Fruit fly (Drosophila melanogaster) whole organism, embryonic: ENCODE data around the gene Naxd.

Experiments
- Adf1 ChIP-seq: fragments of 200-800 bp; sonication (Bioruptor generic); IDR thresholded peaks from 2 replicates; pipeline ENCODE4 v1.3.6; 2022; ENCODE audit warnings: missing biosample characterization, missing genetic modification characterization
- Awh ChIP-seq: fragments of 200-800 bp; sonication (Bioruptor generic); IDR thresholded peaks from 2 replicates; pipeline ENCODE4, ENCODE4 v1.3.6; 2022; ENCODE audit warnings: missing biosample characterization, missing genetic modification characterization
- Bteb2 ChIP-seq: fragments of 200-800 bp; sonication (Bioruptor generic); optimal IDR thresholded peaks from 2 replicates; lab custom pipeline; 2016; ENCODE audit warnings: missing biosample characterization, missing genetic modification characterization
- CG11504 ChIP-seq: fragments of 200-800 bp; sonication (Bioruptor generic); optimal IDR thresholded peaks from 3 replicates; lab custom pipeline; 2019; ENCODE audit warnings: missing biosample characterization, mild to moderate bottlenecking, missing genetic modification characterization, moderate library complexity
- CG11696 ChIP-seq: fragments of 200-800 bp; sonication (Bioruptor generic); IDR thresholded peaks from 2 replicates; pipeline ENCODE4 v1.3.6; 2022; ENCODE audit warnings: missing biosample characterization, missing genetic modification characterization
- CG12236 ChIP-seq: fragments of 200-800 bp; sonication (Bioruptor generic); optimal IDR thresholded peaks from 2 replicates; lab custom pipeline; 2016; ENCODE audit warnings: missing biosample characterization, missing genetic modification characterization
- CG13123 ChIP-seq: fragments of 200-800 bp; sonication (Bioruptor generic); optimal IDR thresholded peaks from 2 replicates; lab custom pipeline; 2016; ENCODE audit warnings: missing biosample characterization, missing genetic modification characterization
- CG13424 ChIP-seq: fragments of 200-800 bp; sonication (Bioruptor generic); optimal IDR thresholded peaks from 2 replicates; lab custom pipeline; 2019; ENCODE audit warnings: missing biosample characterization, mild to moderate bottlenecking, missing genetic modification characterization, moderate library complexity
- CG14050 ChIP-seq: fragments of 200-800 bp; sonication (Bioruptor generic); IDR thresholded peaks from 3 replicates; pipeline ENCODE4 v1.3.6; 2022; ENCODE audit warnings: missing biosample characterization, missing genetic modification characterization
- CG14667 ChIP-seq: fragments of 200-800 bp; sonication (Bioruptor generic); IDR thresholded peaks from 2 replicates; pipeline ENCODE4 v1.3.6; 2022; ENCODE audit warnings: missing biosample characterization, missing genetic modification characterization
- CG1603 ChIP-seq: fragments of 200-800 bp; sonication (Bioruptor generic); optimal IDR thresholded peaks from 2 replicates; lab custom pipeline; 2019; ENCODE audit warnings: missing biosample characterization, mild to moderate bottlenecking, missing genetic modification characterization, moderate library complexity
- CG17186 ChIP-seq: fragments of 200-800 bp; sonication (Bioruptor generic); optimal IDR thresholded peaks from 3 replicates; lab custom pipeline; 2017; ENCODE audit warnings: missing biosample characterization, missing genetic modification reagents, missing genetic modification characterization
- CG17568 ChIP-seq: fragments of 200-800 bp; sonication (Bioruptor generic); optimal IDR thresholded peaks from 2 replicates; lab custom pipeline; 2018; ENCODE audit warnings: missing biosample characterization, mild to moderate bottlenecking, missing genetic modification characterization, moderate library complexity
- CG2202 ChIP-seq: fragments of 200-800 bp; sonication (Bioruptor generic); optimal IDR thresholded peaks from 2 replicates; lab custom pipeline; 2018; ENCODE audit warnings: missing biosample characterization, mild to moderate bottlenecking, missing genetic modification characterization
- CG2875 ChIP-seq: fragments of 200-800 bp; sonication (Bioruptor generic); optimal IDR thresholded peaks from 2 replicates; lab custom pipeline; 2017; ENCODE audit warnings: missing biosample characterization, mild to moderate bottlenecking, missing genetic modification characterization, missing genetic modification reagents
- CG3163 ChIP-seq: fragments of 200-800 bp; sonication (Bioruptor generic); optimal IDR thresholded peaks from 3 replicates; lab custom pipeline; 2016; ENCODE audit warnings: missing biosample characterization, missing genetic modification characterization
- CG32532 ChIP-seq: fragments of 200-800 bp; sonication (Bioruptor generic); IDR thresholded peaks from 2 replicates; pipeline ENCODE4 v1.3.6; 2022; ENCODE audit warnings: missing biosample characterization, missing genetic modification characterization
- CG3281 ChIP-seq: fragments of 200-800 bp; sonication (Bioruptor generic); optimal IDR thresholded peaks from 3 replicates; lab custom pipeline; 2017; ENCODE audit warnings: missing biosample characterization, mild to moderate bottlenecking, missing genetic modification characterization
- CG6765 ChIP-seq: fragments of 200-800 bp; sonication (Bioruptor generic); optimal IDR thresholded peaks from 3 replicates; lab custom pipeline; 2017; ENCODE audit warnings: missing biosample characterization, mild to moderate bottlenecking, missing genetic modification characterization
- CG6854 ChIP-seq: fragments of 200-800 bp; sonication (Bioruptor generic); optimal IDR thresholded peaks from 3 replicates; lab custom pipeline; 2017; ENCODE audit warnings: missing biosample characterization, mild to moderate bottlenecking, missing genetic modification characterization
- CG7271 ChIP-seq: fragments of 200-800 bp; sonication (Bioruptor generic); optimal IDR thresholded peaks from 2 replicates; lab custom pipeline; 2018; ENCODE audit warnings: missing biosample characterization, mild to moderate bottlenecking, missing genetic modification characterization, moderate library complexity
- CG7987 ChIP-seq: fragments of 200-800 bp; sonication (Bioruptor generic); optimal IDR thresholded peaks from 2 replicates; lab custom pipeline; 2018; ENCODE audit warnings: missing biosample characterization, mild to moderate bottlenecking, missing genetic modification characterization, moderate library complexity
- CG8388 ChIP-seq: fragments of 200-800 bp; sonication (Bioruptor generic); optimal IDR thresholded peaks from 2 replicates; lab custom pipeline; 2019; ENCODE audit warnings: missing biosample characterization, mild to moderate bottlenecking, missing genetic modification characterization, moderate library complexity
- CG9932 ChIP-seq: fragments of 200-800 bp; sonication (Bioruptor generic); IDR thresholded peaks from 2 replicates; pipeline ENCODE4 v1.3.6; 2022; ENCODE audit warnings: missing biosample characterization, missing genetic modification characterization
- CTCF ChIP-seq: fragments of 200-800 bp; sonication (Bioruptor generic); optimal IDR thresholded peaks from 2 replicates; lab custom pipeline; 2017; ENCODE audit warnings: missing biosample characterization, mild to moderate bottlenecking, missing genetic modification characterization, moderate library complexity
- CkIIα-i1 ChIP-seq: fragments of 200-800 bp; sonication (Bioruptor generic); IDR thresholded peaks from 2 replicates; pipeline ENCODE4 v1.3.6; 2022; ENCODE audit warnings: missing biosample characterization, missing genetic modification characterization
- D19A ChIP-seq: fragments of 200-800 bp; optimal IDR thresholded peaks from 3 replicates; lab custom pipeline; 2019; ENCODE audit warnings: missing biosample characterization, mild to moderate bottlenecking, missing genetic modification characterization, moderate library complexity
- E2f1 ChIP-seq: fragments of 200-800 bp; sonication (Bioruptor generic); IDR thresholded peaks from 2 replicates; pipeline ENCODE4 v1.3.6; 2022; ENCODE audit warnings: missing biosample characterization, missing genetic modification characterization
- E2f2 ChIP-seq: fragments of 200-800 bp; sonication (Bioruptor generic); IDR thresholded peaks from 2 replicates; pipeline ENCODE4 v1.3.6; 2022; ENCODE audit warnings: missing biosample characterization, missing genetic modification characterization
- Ets65A ChIP-seq: fragments of 200-800 bp; sonication (Bioruptor generic); peaks from one replicate; lab custom pipeline; 2016; ENCODE audit warnings: missing biosample characterization, missing genetic modification characterization
- Fer1 ChIP-seq: fragments of 200-800 bp; sonication (Bioruptor generic); optimal IDR thresholded peaks from 2 replicates; lab custom pipeline; 2017; ENCODE audit warnings: missing biosample characterization, mild to moderate bottlenecking, missing genetic modification characterization
- Mrtf ChIP-seq: fragments of 200-800 bp; sonication (Bioruptor generic); IDR thresholded peaks from 3 replicates; pipeline ENCODE4 v1.3.6; 2022; ENCODE audit warnings: missing biosample characterization, missing genetic modification characterization
- NC2α ChIP-seq: fragments of 200-800 bp; sonication (Bioruptor generic); optimal IDR thresholded peaks from 2 replicates; lab custom pipeline; 2016; ENCODE audit warnings: missing biosample characterization, missing genetic modification characterization
- Rx ChIP-seq: fragments of 200-800 bp; sonication (Bioruptor generic); IDR thresholded peaks from 2 replicates; pipeline ENCODE4 v1.3.6; 2022; ENCODE audit warnings: missing biosample characterization, missing genetic modification characterization
- abd-A ChIP-seq: fragments of 200-800 bp; sonication (Bioruptor generic); optimal IDR thresholded peaks from 3 replicates; lab custom pipeline; 2019; ENCODE audit warnings: missing biosample characterization, mild to moderate bottlenecking, missing genetic modification characterization, moderate library complexity
- ara ChIP-seq: fragments of 200-800 bp; sonication (Bioruptor generic); IDR thresholded peaks from 2 replicates; pipeline ENCODE4 v1.3.6; 2022; ENCODE audit warnings: missing biosample characterization, missing genetic modification characterization
- ase ChIP-seq: fragments of 200-800 bp; sonication (Bioruptor generic); IDR thresholded peaks from 3 replicates; pipeline ENCODE4 v1.3.6; 2022; ENCODE audit warnings: missing biosample characterization, missing genetic modification characterization
- chm ChIP-seq: fragments of 200-800 bp; sonication (Bioruptor generic); IDR thresholded peaks from 2 replicates; pipeline ENCODE4 v1.3.6; 2022; ENCODE audit warnings: missing biosample characterization, missing genetic modification characterization
- crp ChIP-seq, 2 experiments: fragments of 200-800 bp; sonication (Bioruptor generic); optimal IDR thresholded peaks; 2 replicates in 1 of 2; 3 replicates in 1 of 2; lab custom pipeline; 2017; ENCODE audit warnings: missing biosample characterization in 2 of 2, missing genetic modification characterization in 2 of 2, mild to moderate bottlenecking in 1 of 2, moderate library complexity in 1 of 2
- inv ChIP-seq: fragments of 200-800 bp; sonication (Bioruptor generic); IDR thresholded peaks from 2 replicates; pipeline ENCODE4 v1.3.6; 2022; ENCODE audit warnings: missing biosample characterization, missing genetic modification characterization; ENCODE audit not compliant: partially characterized antibody
- kah ChIP-seq: fragments of 200-800 bp; sonication (Bioruptor generic); optimal IDR thresholded peaks from 2 replicates; lab custom pipeline; 2018; ENCODE audit warnings: missing biosample characterization, mild to moderate bottlenecking, missing genetic modification characterization
- maf-S ChIP-seq: fragments of 200-800 bp; sonication (Bioruptor generic); optimal IDR thresholded peaks from 2 replicates; lab custom pipeline; 2016; ENCODE audit warnings: missing biosample characterization, missing genetic modification characterization
- mirr ChIP-seq: fragments of 200-800 bp; sonication (Bioruptor generic); optimal IDR thresholded peaks from 3 replicates; lab custom pipeline; 2018; ENCODE audit warnings: missing biosample characterization, mild to moderate bottlenecking, missing genetic modification characterization
- nerfin-2 ChIP-seq: fragments of 200-800 bp; sonication (Bioruptor generic); IDR thresholded peaks from 2 replicates; pipeline ENCODE4 v1.3.6; 2022; ENCODE audit warnings: missing biosample characterization, missing genetic modification characterization; ENCODE audit not compliant: partially characterized antibody
- pb ChIP-seq: fragments of 200-800 bp; sonication (Bioruptor generic); optimal IDR thresholded peaks from 3 replicates; lab custom pipeline; 2016; ENCODE audit warnings: missing biosample characterization, missing genetic modification characterization
- ranshi ChIP-seq: fragments of 200-800 bp; sonication (Bioruptor generic); IDR thresholded peaks from 2 replicates; pipeline ENCODE4 v1.3.6; 2022; ENCODE audit warnings: missing biosample characterization, missing genetic modification characterization
- repo ChIP-seq: fragments of 200-800 bp; sonication (Bioruptor generic); optimal IDR thresholded peaks from 2 replicates; lab custom pipeline; 2016; ENCODE audit warnings: missing biosample characterization, missing genetic modification characterization
- salm ChIP-seq: fragments of 200-800 bp; sonication (Bioruptor generic); optimal IDR thresholded peaks from 2 replicates; lab custom pipeline; 2018; ENCODE audit warnings: missing biosample characterization, mild to moderate bottlenecking, missing genetic modification characterization
- trem ChIP-seq: fragments of 200-800 bp; optimal IDR thresholded peaks from 3 replicates; lab custom pipeline; 2019; ENCODE audit warnings: missing biosample characterization, mild to moderate bottlenecking, missing genetic modification characterization, moderate library complexity
- wdn ChIP-seq: fragments of 200-800 bp; sonication (Bioruptor generic); IDR thresholded peaks from 2 replicates; pipeline ENCODE4 v1.3.6; 2022; ENCODE audit warnings: missing biosample characterization, missing genetic modification characterization
- wek ChIP-seq: fragments of 200-800 bp; sonication (Bioruptor generic); optimal IDR thresholded peaks from 3 replicates; lab custom pipeline; 2018; ENCODE audit warnings: missing biosample characterization, mild to moderate bottlenecking, missing genetic modification characterization, moderate library complexity

Naxd gene

DNA sequence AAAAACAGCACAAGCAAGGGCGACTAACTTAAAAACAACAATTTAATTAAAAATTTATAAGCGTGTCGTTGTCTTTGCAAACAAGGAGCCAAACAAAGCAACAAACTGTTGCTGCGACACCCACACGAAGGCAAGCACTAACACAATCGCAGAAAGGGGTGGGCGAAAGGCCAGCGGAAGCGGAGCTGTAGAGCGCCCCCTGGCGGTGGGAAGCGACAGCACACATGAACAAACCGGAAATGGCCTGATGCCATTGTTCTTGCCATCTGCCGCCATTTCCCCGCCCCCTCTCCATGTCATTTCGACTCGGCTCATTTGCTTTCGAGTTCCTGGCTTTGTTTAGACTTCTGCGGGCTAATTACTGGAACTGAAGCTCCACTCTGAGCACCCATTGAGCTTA, 35.1 kb upstream of the Naxd start (continued):
- TF ChIP-seq CG6854 (GFP tag; lab: Kevin White, UChicago) = no peak
- TF ChIP-seq wdn (GFP tag; lab: Robert Waterston, UW) = no peak
- no peak for TF ChIP-seq CG12236
- TF ChIP-seq E2f2 (GFP tag; lab: Robert Waterston, UW) = 0 out of 2 replicates have a peak, but pooled peaks have one; percentile 12
- TF ChIP-seq Bteb2 (GFP tag; lab: Kevin White, UChicago) = no peak
- 0 out of 2 replicates have a peak, but pooled peaks have one; percentile 42 for TF ChIP-seq Awh (GFP tag; lab: Robert Waterston, UW)
- TF ChIP-seq D19A (tag; lab: Kevin White, UChicago) = no peak
- peak; percentile 62; the same call in 1 of the 3 replicates for TF ChIP-seq ase (GFP tag; lab: Robert Waterston, UW)
- no peak for TF ChIP-seq salm
- 0 out of 2 replicates have a peak, but pooled peaks have one; percentile 29 for TF ChIP-seq CG9932 (GFP tag; lab: Robert Waterston, UW)
- peak; percentile 42 for TF ChIP-seq CG7987 (GFP tag; lab: Kevin White, UChicago)
- peak; percentile 36; the same call in 1 of the 2 replicates for TF ChIP-seq CG32532
- TF ChIP-seq CG3163 (GFP tag; lab: Kevin White, UChicago) = no peak
- peak; percentile 37; the same call in 1 of the 3 replicates for TF ChIP-seq CG14050 (GFP tag; lab: Robert Waterston, UW)
- no peak for TF ChIP-seq CG13123 (GFP tag; lab: Kevin White, UChicago)
- peak; percentile 66 for TF ChIP-seq abd-A
- peak; percentile 49 for TF ChIP-seq CG3281 (GFP tag; lab: Kevin White, UChicago)
- no peak for TF ChIP-seq CG2202 (tag; lab: Kevin White, UChicago)
- TF ChIP-seq crp (GFP tag; optimal IDR thresholded peaks at IDR 0.05; lab: Kevin White, UChicago) = no peak
- TF ChIP-seq CG17568 (GFP tag; lab: Kevin White, UChicago) = peak; percentile 0
- no peak for TF ChIP-seq CG17186 (GFP tag; lab: Kevin White, UChicago)
- peak; percentile 21 for TF ChIP-seq CG2875
- TF ChIP-seq trem (tag; lab: Kevin White, UChicago) = no peak
- peak; percentile 29 for TF ChIP-seq CG1603 (tag; lab: Kevin White, UChicago)
- TF ChIP-seq mirr (GFP tag; lab: Kevin White, UChicago) = peak; percentile 70
- peak; percentile 87 for TF ChIP-seq CTCF
- TF ChIP-seq Ets65A (GFP tag; lab: Kevin White, UChicago) = peak; percentile 78
- no peak for TF ChIP-seq kah (GFP tag; lab: Kevin White, UChicago)
- TF ChIP-seq ranshi = peak; percentile 45; the same call in 1 of the 2 replicates
- peak; percentile 48; the same call in 1 of the 3 replicates for TF ChIP-seq Mrtf (GFP tag; lab: Robert Waterston, UW)
- no peak for TF ChIP-seq CG13424 (tag; lab: Kevin White, UChicago)
- TF ChIP-seq CG14667 (GFP tag; lab: Robert Waterston, UW) = 0 out of 2 replicates have a peak, but pooled peaks have one; percentile 24
- peak; percentile 43; the same call in 1 of the 2 replicates for TF ChIP-seq Rx (GFP tag; lab: Robert Waterston, UW)
- peak; percentile 73 for TF ChIP-seq Fer1 (GFP tag; lab: Kevin White, UChicago)
- peak; percentile 24 for TF ChIP-seq pb (GFP tag; lab: Kevin White, UChicago)
- TF ChIP-seq maf-S (GFP tag; lab: Kevin White, UChicago) = no peak
- no peak for TF ChIP-seq NC2α (GFP tag; lab: Kevin White, UChicago)
- no peak for TF ChIP-seq inv
- TF ChIP-seq chm (GFP tag; lab: Robert Waterston, UW) = peak; percentile 66
- peak; percentile 40 for TF ChIP-seq CG7271 (tag; lab: Kevin White, UChicago)
- peak; percentile 23 for TF ChIP-seq wek (GFP tag; lab: Kevin White, UChicago)
- TF ChIP-seq ara = peak; percentile 40; the same call in 1 of the 2 replicates
- no peak for TF ChIP-seq nerfin-2 (GFP tag; lab: Robert Waterston, UW)
- no peak for TF ChIP-seq repo
- TF ChIP-seq CkIIα-i1 = no peak
- TF ChIP-seq CG11696 = no peak
- TF ChIP-seq CG11504 = peak; percentile 20
- TF ChIP-seq CG8388 = no peak
- no peak for TF ChIP-seq Adf1 (GFP tag; lab: Robert Waterston, UW)
- TF ChIP-seq CG6765 (GFP tag; lab: Kevin White, UChicago) = peak; percentile 66
- TF ChIP-seq E2f1 = 0 out of 2 replicates have a peak, but pooled peaks have one; percentile 14
